Comparison of ENCODE assay signal across 2 worm cellular contexts in the genomic region with DNA sequence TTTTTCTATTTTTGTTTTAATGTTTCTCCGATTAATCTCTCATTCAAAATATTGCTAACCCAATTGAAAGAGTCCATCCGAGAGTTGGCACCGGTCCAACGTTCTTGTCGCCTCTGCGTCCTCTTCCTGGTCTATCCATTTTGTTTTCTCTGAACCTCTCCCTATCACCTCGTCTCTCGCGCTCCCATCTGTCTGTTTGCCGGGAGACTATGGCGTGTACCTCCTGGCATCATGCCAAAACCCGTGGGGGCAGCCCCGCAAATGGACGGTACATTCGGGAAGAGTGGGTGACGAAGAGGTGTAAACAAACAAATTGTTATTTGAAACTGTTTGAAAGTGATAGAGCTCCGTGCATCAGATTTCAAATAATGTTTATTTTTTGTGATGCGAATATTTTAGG.
TF ChIP-seq lines count a peak whose summit lies in the region.

Gene T06E8.2, minus strand, starts transcription at position 139 of the 400 bp plus-strand sequence.

TF ChIP-seq in whole organism, L1 larva, 84 proteins besides CTCF, POLR2A, EP300 and RAD21 (continued from another document):
- peak; percentile 18 for TF ChIP-seq nhr-90 (tag; optimal IDR thresholded peaks at IDR 0.05; lab: Kevin White, UChicago; ENCODE audit: poor library complexity)
- peak; percentile 58 for TF ChIP-seq swsn-7 (tag; optimal IDR thresholded peaks at IDR 0.05; lab: Kevin White, UChicago)
- no peak for TF ChIP-seq mab-9 (GFP tag; IDR thresholded peaks at IDR 0.05; lab: Robert Waterston, UW)
- TF ChIP-seq ztf-4 (tag; optimal IDR thresholded peaks at IDR 0.05; lab: Kevin White, UChicago): no peak
- no peak for TF ChIP-seq efl-3 (GFP tag; optimal IDR thresholded peaks at IDR 0.05; lab: Kevin White, UChicago)
- peak; percentile 35 for TF ChIP-seq xbp-1 (tag; optimal IDR thresholded peaks at IDR 0.05; lab: Kevin White, UChicago)
- no peak for TF ChIP-seq elt-3 (tag; optimal IDR thresholded peaks at IDR 0.05; lab: Kevin White, UChicago)
- TF ChIP-seq unc-86 (tag; optimal IDR thresholded peaks at IDR 0.05; lab: Kevin White, UChicago): no peak
- peak; percentile 72 for TF ChIP-seq snu-23 (GFP tag; optimal IDR thresholded peaks at IDR 0.05; lab: Kevin White, UChicago)
- peak; percentile 61 for TF ChIP-seq mep-1 (tag; optimal IDR thresholded peaks at IDR 0.05; lab: Kevin White, UChicago)
- peak in 1 of 3 experiments; percentile 21 for TF ChIP-seq dpl-1 (GFP tag; optimal IDR thresholded peaks at IDR 0.05; lab: Kevin White, UChicago)
- TF ChIP-seq efl-1 (optimal IDR thresholded peaks at IDR 0.05; lab: Kevin White, UChicago): peak; percentile 40 to 44
- peak; percentile 15 to 74 for TF ChIP-seq efl-1 (GFP tag; optimal IDR thresholded peaks at IDR 0.05 in 1 of 2; lab: Kevin White, UChicago)
- peak; percentile 80 for TF ChIP-seq dsc-1 (tag; optimal IDR thresholded peaks at IDR 0.05; lab: Kevin White, UChicago)
- peak; percentile 86 for TF ChIP-seq pag-3 (tag; optimal IDR thresholded peaks at IDR 0.05; lab: Kevin White, UChicago; ENCODE audit: borderline replicate concordance, insufficient read depth)
- peak; percentile 52 for TF ChIP-seq rnt-1 (tag; optimal IDR thresholded peaks at IDR 0.05; lab: Kevin White, UChicago)
- peak; percentile 49 for TF ChIP-seq skn-1 (tag; optimal IDR thresholded peaks at IDR 0.05; lab: Kevin White, UChicago)
- 0 out of 2 replicates have a peak, but pooled peaks have one; percentile 34 for TF ChIP-seq grh-1 (GFP tag; IDR thresholded peaks at IDR 0.05; lab: Robert Waterston, UW)
- peak; percentile 37 for TF ChIP-seq fkh-4 (tag; optimal IDR thresholded peaks at IDR 0.05; lab: Kevin White, UChicago; ENCODE audit: borderline replicate concordance)
- peak; percentile 67 for TF ChIP-seq unc-130 (tag; optimal IDR thresholded peaks at IDR 0.05; lab: Kevin White, UChicago)
- peak; percentile 79 for TF ChIP-seq nhr-20 (tag; optimal IDR thresholded peaks at IDR 0.05; lab: Kevin White, UChicago)
- peak in 2 of 3 experiments; percentile 16 to 34 for TF ChIP-seq ceh-82 (tag; optimal IDR thresholded peaks at IDR 0.05; lab: Kevin White, UChicago)
- peak; percentile 86 for TF ChIP-seq nhr-85 (tag; lab: Kevin White, UChicago)
- TF ChIP-seq lin-35 (GFP tag; optimal IDR thresholded peaks at IDR 0.05; lab: Kevin White, UChicago): peak; percentile 32 to 40
- TF ChIP-seq fos-1 (tag; optimal IDR thresholded peaks at IDR 0.05; lab: Kevin White, UChicago): no peak

TF ChIP-seq in whole organism, L3 larva, 47 proteins besides CTCF, POLR2A, EP300 and RAD21 (continued from another document):
- TF ChIP-seq ceh-28 (tag; optimal IDR thresholded peaks at IDR 0.05; lab: Kevin White, UChicago) (no peak), nhr-43 (tag; optimal IDR thresholded peaks at IDR 0.05; lab: Kevin White, UChicago; ENCODE audit: poor library complexity, severe bottlenecking) (peak; percentile 27), nhr-76 (tag; optimal IDR thresholded peaks at IDR 0.05; lab: Kevin White, UChicago) (no peak), elt-1 (tag; optimal IDR thresholded peaks at IDR 0.05; lab: Kevin White, UChicago) (no peak), unc-39 (tag; optimal IDR thresholded peaks at IDR 0.05; lab: Kevin White, UChicago) (no peak), nhr-23 (tag; optimal IDR thresholded peaks at IDR 0.05; lab: Kevin White, UChicago) (no peak), ceh-9 (tag; optimal IDR thresholded peaks at IDR 0.05; lab: Kevin White, UChicago) (no peak), ztf-4 (tag; optimal IDR thresholded peaks at IDR 0.05; lab: Kevin White, UChicago) (no peak), daf-12 (tag; optimal IDR thresholded peaks at IDR 0.05; lab: Kevin White, UChicago) (no peak)
TF ChIP-seq in whole organism, L3 larva: peak in this region for 6.
